Worm (Caenorhabditis elegans) whole organism, young adult: ENCODE data around the gene Y57G11C.43.
A peak's percentile ranks its signal among the peaks of the same experiment; 100 is the strongest.

Experiments used
- B0261.1 ChIP-seq: sonication (generic microtip); optimal IDR thresholded peaks from 2 replicates; lab custom pipeline; 2016; ENCODE audit warnings: mild to moderate bottlenecking, missing genetic modification characterization, moderate library complexity, missing compliant biosample characterization
- C06A6.2 ChIP-seq: fragments of 200-800 bp; sonication (Bioruptor generic); conservative IDR thresholded peaks from 2 replicates; pipeline ENCODE4 v1.3.6; 2022; ENCODE audit warnings: missing genetic modification characterization, missing compliant biosample characterization
- D2030.7 ChIP-seq: fragments of 200-800 bp; sonication (Bioruptor generic); IDR thresholded peaks from 2 replicates; pipeline ENCODE4 v1.3.6; 2022; ENCODE audit warnings: missing genetic modification reagents, missing genetic modification characterization, missing compliant biosample characterization
- F10E7.11 ChIP-seq: sonication (generic microtip); optimal IDR thresholded peaks from 2 replicates; lab custom pipeline; 2017; ENCODE audit warnings: mild to moderate bottlenecking, missing genetic modification characterization, moderate library complexity, missing compliant biosample characterization
- F52B5.7 ChIP-seq: sonication (generic microtip); optimal IDR thresholded peaks from 2 replicates; lab custom pipeline; 2016; ENCODE audit warnings: mild to moderate bottlenecking, missing genetic modification characterization, missing compliant biosample characterization
- F57C9.4 ChIP-seq: sonication (generic microtip); optimal IDR thresholded peaks from 2 replicates; lab custom pipeline; 2017; ENCODE audit warnings: mild to moderate bottlenecking, missing genetic modification characterization, missing compliant biosample characterization
- K11D2.4 ChIP-seq: fragments of 200-800 bp; sonication (Bioruptor generic); IDR thresholded peaks from 2 replicates; pipeline ENCODE4 v1.3.6; 2022; ENCODE audit warnings: missing genetic modification reagents, missing genetic modification characterization, missing compliant biosample characterization
- K12H6.12 ChIP-seq: fragments of 200-800 bp; sonication (Bioruptor generic); optimal IDR thresholded peaks from 2 replicates; lab custom pipeline; 2018; ENCODE audit warnings: mild to moderate bottlenecking, missing genetic modification characterization, missing compliant biosample characterization
- T07F8.4 ChIP-seq: sonication (generic microtip); optimal IDR thresholded peaks from 2 replicates; lab custom pipeline; 2016; ENCODE audit warnings: mild to moderate bottlenecking, missing genetic modification characterization, moderate library complexity, missing compliant biosample characterization
- T26A5.8 ChIP-seq: sonication (generic microtip); optimal IDR thresholded peaks from 2 replicates; lab custom pipeline; 2016; ENCODE audit warnings: missing genetic modification characterization, missing compliant biosample characterization
- Y67H2A.10 ChIP-seq: fragments of 200-800 bp; sonication (Bioruptor generic); conservative IDR thresholded peaks from 2 replicates; pipeline ENCODE4 v1.3.6; 2022; ENCODE audit warnings: missing genetic modification reagents, missing genetic modification characterization, missing compliant biosample characterization
- aptf-3 ChIP-seq: fragments of 200-800 bp; sonication (Bioruptor generic); IDR thresholded peaks from 2 replicates; pipeline ENCODE4 v1.3.6; 2022; ENCODE audit warnings: missing genetic modification characterization, missing compliant biosample characterization
- attf-5 ChIP-seq: fragments of 200-800 bp; sonication (Bioruptor generic); optimal IDR thresholded peaks from 2 replicates; lab custom pipeline; 2018; ENCODE audit warnings: mild to moderate bottlenecking, missing genetic modification characterization, missing compliant biosample characterization
- attf-6 ChIP-seq: fragments of 200-800 bp; sonication (Bioruptor generic); IDR thresholded peaks from 2 replicates; pipeline ENCODE4 v1.3.6; 2022; ENCODE audit warnings: missing genetic modification reagents, missing genetic modification characterization, missing compliant biosample characterization
- cebp-2 ChIP-seq: fragments of 200-800 bp; sonication (Bioruptor generic); IDR thresholded peaks from 2 replicates; pipeline ENCODE4 v1.3.6; 2022; ENCODE audit warnings: missing genetic modification characterization, missing compliant biosample characterization
- ceh-100 ChIP-seq: fragments of 200-800 bp; sonication (Bioruptor generic); IDR thresholded peaks from 2 replicates; pipeline ENCODE4 v1.3.6; 2022; ENCODE audit warnings: missing genetic modification reagents, missing genetic modification characterization, missing compliant biosample characterization
- ceh-40 ChIP-seq: fragments of 200-800 bp; sonication (Bioruptor generic); IDR thresholded peaks from 2 replicates; pipeline ENCODE4 v1.3.6; 2022; ENCODE audit warnings: missing genetic modification characterization, missing compliant biosample characterization
- ceh-58 ChIP-seq: fragments of 200-800 bp; sonication (Bioruptor generic); IDR thresholded peaks from 2 replicates; pipeline ENCODE4 v1.3.6; 2022; ENCODE audit warnings: missing genetic modification characterization, missing compliant biosample characterization
- chd-7 ChIP-seq: sonication (generic microtip); optimal IDR thresholded peaks from 2 replicates; lab custom pipeline; 2016; ENCODE audit warnings: mild to moderate bottlenecking, missing genetic modification characterization, moderate library complexity, missing compliant biosample characterization
- dpff-1 ChIP-seq: sonication (generic microtip); optimal IDR thresholded peaks from 2 replicates; lab custom pipeline; 2017; ENCODE audit warnings: mild to moderate bottlenecking, missing genetic modification characterization, missing compliant biosample characterization
- egl-18 ChIP-seq: fragments of 200-800 bp; sonication (Bioruptor generic); IDR thresholded peaks from 2 replicates; pipeline ENCODE4 v1.3.6; 2022; ENCODE audit warnings: missing genetic modification reagents, missing genetic modification characterization, missing compliant biosample characterization
- egl-44 ChIP-seq: fragments of 200-800 bp; sonication (Bioruptor generic); IDR thresholded peaks from 2 replicates; pipeline ENCODE4 v1.3.6; 2022; ENCODE audit warnings: missing genetic modification reagents, missing genetic modification characterization, missing compliant biosample characterization
- egrh-3 ChIP-seq: fragments of 200-800 bp; sonication (Bioruptor generic); IDR thresholded peaks from 2 replicates; pipeline ENCODE4 v1.3.6; 2022; ENCODE audit warnings: missing genetic modification reagents, missing genetic modification characterization, missing compliant biosample characterization
- ets-4 ChIP-seq: fragments of 200-800 bp; sonication (Bioruptor generic); optimal IDR thresholded peaks from 2 replicates; lab custom pipeline; 2018; ENCODE audit warnings: mild to moderate bottlenecking, missing genetic modification characterization, missing compliant biosample characterization
- hmg-20 ChIP-seq: fragments of 200-800 bp; sonication (Bioruptor generic); IDR thresholded peaks from 2 replicates; pipeline ENCODE4 v1.3.6; 2022; ENCODE audit warnings: missing genetic modification reagents, missing genetic modification characterization, missing compliant biosample characterization
- hsf-1 ChIP-seq: fragments of 200-800 bp; sonication (Bioruptor generic); IDR thresholded peaks from 2 replicates; pipeline ENCODE4 v1.3.6; 2022; ENCODE audit warnings: missing genetic modification reagents, missing genetic modification characterization, missing compliant biosample characterization
- lin-26 ChIP-seq: fragments of 200-800 bp; sonication (Bioruptor generic); IDR thresholded peaks from 2 replicates; pipeline ENCODE4 v1.3.6; 2022; ENCODE audit warnings: missing genetic modification reagents, missing genetic modification characterization, missing compliant biosample characterization
- lin-54 ChIP-seq: fragments of 200-800 bp; sonication (Bioruptor generic); optimal IDR thresholded peaks from 2 replicates; lab custom pipeline; 2018; ENCODE audit warnings: mild to moderate bottlenecking, missing genetic modification characterization, missing compliant biosample characterization
- lsy-27 ChIP-seq: sonication (generic microtip); optimal IDR thresholded peaks from 2 replicates; lab custom pipeline; 2017; ENCODE audit warnings: missing genetic modification characterization, mild to moderate bottlenecking, missing compliant biosample characterization, antibody characterized with exemption, missing genotype, borderline replicate concordance; ENCODE audit not compliant: insufficient read depth
- mcd-1 ChIP-seq: fragments of 200-800 bp; sonication (Bioruptor generic); IDR thresholded peaks from 2 replicates; pipeline ENCODE4 v1.3.6; 2022; ENCODE audit warnings: missing genetic modification reagents, missing genetic modification characterization, missing compliant biosample characterization
- mel-28 ChIP-seq: sonication (generic microtip); optimal IDR thresholded peaks from 2 replicates; lab custom pipeline; 2016; ENCODE audit warnings: borderline replicate concordance, mild to moderate bottlenecking, missing genetic modification characterization, missing compliant biosample characterization
- nhr-179 ChIP-seq: sonication (generic microtip); optimal IDR thresholded peaks from 2 replicates; lab custom pipeline; 2016; ENCODE audit warnings: mild to moderate bottlenecking, missing genetic modification characterization, missing compliant biosample characterization
- nhr-27 ChIP-seq: fragments of 200-800 bp; sonication (Bioruptor generic); optimal IDR thresholded peaks from 2 replicates; lab custom pipeline; 2018; ENCODE audit warnings: mild to moderate bottlenecking, missing genetic modification characterization, moderate library complexity, missing compliant biosample characterization
- nhr-80 ChIP-seq: sonication (generic microtip); optimal IDR thresholded peaks from 2 replicates; lab custom pipeline; 2016; ENCODE audit warnings: missing genetic modification characterization, missing compliant biosample characterization
- rpc-1 ChIP-seq, 2 experiments: fragments of 150-350 bp in 1 of 2; sonication (generic microtip) in 1 of 2; optimal IDR thresholded peaks; 2 replicates each; lab custom pipeline; 2014 to 2018; ENCODE audit warnings: missing biosample characterization in 1 of 2, missing genetic modification characterization in 1 of 2, missing genetic modification reagents in 1 of 2, missing genotype in 1 of 2
- sdz-38 ChIP-seq: sonication (generic microtip); optimal IDR thresholded peaks from 2 replicates; lab custom pipeline; 2016; ENCODE audit warnings: missing genotype, missing genetic modification characterization, missing compliant biosample characterization
- sea-2 ChIP-seq: fragments of 200-800 bp; sonication (Bioruptor generic); IDR thresholded peaks from 2 replicates; pipeline ENCODE4 v1.3.6; 2022; ENCODE audit warnings: missing genetic modification characterization, missing compliant biosample characterization
- snpc-1.1 ChIP-seq: sonication (generic microtip); optimal IDR thresholded peaks from 2 replicates; lab custom pipeline; 2017; ENCODE audit warnings: missing genetic modification characterization, mild to moderate bottlenecking, missing compliant biosample characterization, antibody characterized with exemption, moderate library complexity, missing genotype, missing genetic modification reagents; ENCODE audit not compliant: insufficient read depth
- snpc-3.4 ChIP-seq: sonication (generic microtip); optimal IDR thresholded peaks from 2 replicates; lab custom pipeline; 2017; ENCODE audit warnings: missing genetic modification characterization, mild to moderate bottlenecking, missing compliant biosample characterization, antibody characterized with exemption, moderate library complexity, missing genotype, missing genetic modification reagents
- sptf-2 ChIP-seq: fragments of 200-800 bp; sonication (Bioruptor generic); optimal IDR thresholded peaks from 2 replicates; lab custom pipeline; 2018; ENCODE audit warnings: mild to moderate bottlenecking, missing genetic modification characterization, missing compliant biosample characterization
- tbp1 ChIP-seq: fragments of 200-800 bp; sonication (Bioruptor generic); optimal IDR thresholded peaks from 2 replicates; lab custom pipeline; 2018; ENCODE audit warnings: mild to moderate bottlenecking, missing genetic modification characterization, missing compliant biosample characterization
- tbx-9 ChIP-seq: sonication (generic microtip); optimal IDR thresholded peaks from 2 replicates; lab custom pipeline; 2016; ENCODE audit warnings: borderline replicate concordance, missing genetic modification characterization, inconsistent platforms, missing compliant biosample characterization
- unc-130 ChIP-seq: sonication (generic microtip); optimal IDR thresholded peaks from 2 replicates; lab custom pipeline; 2016; ENCODE audit warnings: missing genetic modification reagents, missing genetic modification characterization, missing compliant biosample characterization
- zfh-2 ChIP-seq: fragments of 200-800 bp; sonication (Bioruptor generic); conservative IDR thresholded peaks from 2 replicates; pipeline ENCODE4 v1.3.6; 2022; ENCODE audit warnings: missing genetic modification reagents, missing genetic modification characterization, missing compliant biosample characterization
- ztf-18 ChIP-seq: sonication (generic microtip); optimal IDR thresholded peaks from 2 replicates; lab custom pipeline; 2016; ENCODE audit warnings: missing genotype, mild to moderate bottlenecking, missing genetic modification characterization, missing compliant biosample characterization
- ztf-22 ChIP-seq: fragments of 200-800 bp; sonication (Bioruptor generic); optimal IDR thresholded peaks from 2 replicates; lab custom pipeline; 2018; ENCODE audit warnings: mild to moderate bottlenecking, missing genetic modification characterization, moderate library complexity, missing compliant biosample characterization
- ztf-3 ChIP-seq: fragments of 200-800 bp; sonication (Bioruptor generic); optimal IDR thresholded peaks from 2 replicates; lab custom pipeline; 2018; ENCODE audit warnings: mild to moderate bottlenecking, missing genetic modification characterization, missing compliant biosample characterization
- ztf-6 ChIP-seq: fragments of 200-800 bp; sonication (Bioruptor generic); IDR thresholded peaks from 2 replicates; pipeline ENCODE4 v1.3.6; 2022; ENCODE audit warnings: missing genetic modification reagents, missing genetic modification characterization, missing compliant biosample characterization

Gene Y57G11C.43

ce11 chrIV:14793900-14794624, 24.8 kb downstream of the Y57G11C.43 start (continued):
- TF ChIP-seq F10E7.11 (tag; lab: Kevin White, UChicago): no peak
- no peak for TF ChIP-seq D2030.7 (GFP tag; lab: Robert Waterston, UW)
- TF ChIP-seq snpc-1.1: no peak
- TF ChIP-seq rpc-1 (optimal IDR thresholded peaks at IDR 0.05; lab: Kevin White, UChicago): no peak
- no peak for TF ChIP-seq rpc-1 (tag; optimal IDR thresholded peaks at IDR 0.05; lab: Kevin White, UChicago)
- no peak for TF ChIP-seq T07F8.4
- no peak for TF ChIP-seq F52B5.7 (tag; lab: Kevin White, UChicago)
- TF ChIP-seq nhr-179 (tag; lab: Kevin White, UChicago): no peak
- no peak for TF ChIP-seq egl-44 (GFP tag; lab: Robert Waterston, UW)
- TF ChIP-seq F57C9.4 (tag; lab: Kevin White, UChicago): no peak
- TF ChIP-seq unc-130 (GFP tag; lab: Kevin White, UChicago): no peak
- TF ChIP-seq lin-26 (GFP tag; lab: Robert Waterston, UW): no peak
- TF ChIP-seq tbp1 (GFP tag; lab: Kevin White, UChicago): no peak
- peak; percentile 62 for TF ChIP-seq attf-5 (GFP tag; lab: Kevin White, UChicago)
- TF ChIP-seq ceh-58 (GFP tag; lab: Robert Waterston, UW): no peak
- TF ChIP-seq Y67H2A.10 (GFP tag; lab: Robert Waterston, UW): no peak
- 0 out of 2 replicates have a peak, but pooled peaks have one; percentile 12 for TF ChIP-seq K11D2.4 (GFP tag; lab: Robert Waterston, UW)
- no peak for TF ChIP-seq attf-6
- TF ChIP-seq lsy-27 (tag; lab: Kevin White, UChicago): no peak
- peak; percentile 64 for TF ChIP-seq nhr-80 (tag; lab: Kevin White, UChicago)
- no peak for TF ChIP-seq sdz-38 (tag; lab: Kevin White, UChicago)
- TF ChIP-seq hsf-1: peak; percentile 54; the same call in 1 of the 2 replicates
- TF ChIP-seq K12H6.12 (tag; lab: Kevin White, UChicago): peak; percentile 66
- no peak for TF ChIP-seq egl-18 (GFP tag; lab: Robert Waterston, UW)
- TF ChIP-seq T26A5.8: no peak
- TF ChIP-seq ztf-22 (GFP tag; lab: Kevin White, UChicago): no peak
- TF ChIP-seq B0261.1 (tag; lab: Kevin White, UChicago): no peak
- TF ChIP-seq sea-2 (GFP tag; lab: Robert Waterston, UW): no peak
- TF ChIP-seq dpff-1 (tag; lab: Kevin White, UChicago): no peak
- TF ChIP-seq aptf-3: no peak
- TF ChIP-seq mcd-1 (GFP tag; lab: Robert Waterston, UW): no peak; the same call in 1 of the 2 replicates
- TF ChIP-seq chd-7: no peak
- no peak for TF ChIP-seq sptf-2 (GFP tag; lab: Kevin White, UChicago)
- no peak for TF ChIP-seq mel-28 (tag; lab: Kevin White, UChicago)
- no peak for TF ChIP-seq hmg-20 (GFP tag; lab: Robert Waterston, UW)
- no peak for TF ChIP-seq ztf-3
- no peak for TF ChIP-seq nhr-27 (tag; lab: Kevin White, UChicago)
- TF ChIP-seq cebp-2 (GFP tag; lab: Robert Waterston, UW): no peak
- TF ChIP-seq egrh-3 (GFP tag; lab: Robert Waterston, UW): 0 out of 2 replicates have a peak, but pooled peaks have one; percentile 10
- TF ChIP-seq lin-54 (GFP tag; lab: Kevin White, UChicago): no peak
- no peak for TF ChIP-seq snpc-3.4 (tag; lab: Kevin White, UChicago)
- TF ChIP-seq ceh-100 (GFP tag; lab: Robert Waterston, UW): no peak; the same call in 1 of the 2 replicates
- TF ChIP-seq tbx-9 (tag; lab: Kevin White, UChicago): no peak
- TF ChIP-seq ztf-6 (GFP tag; lab: Robert Waterston, UW): no peak
- TF ChIP-seq C06A6.2: no peak
- peak; percentile 51; the same call in 1 of the 2 replicates for TF ChIP-seq zfh-2 (GFP tag; lab: Robert Waterston, UW)
- TF ChIP-seq ets-4 (GFP tag; lab: Kevin White, UChicago): no peak
- no peak for TF ChIP-seq ceh-40 (GFP tag; lab: Robert Waterston, UW)
- TF ChIP-seq ztf-18 (tag; lab: Kevin White, UChicago): peak; percentile 50
